Worm (Caenorhabditis elegans) whole organism, L1 larva: ENCODE measurements around the gene arle-14.

Source experiments
- C16A3.4 ChIP-seq: fragments of 150-350 bp; optimal IDR thresholded peaks from 2 replicates; lab custom pipeline; 2014; ENCODE audit warnings: missing biosample characterization, missing genetic modification characterization
- F16B12.6 ChIP-seq: fragments of 150-350 bp; optimal IDR thresholded peaks from 2 replicates; lab custom pipeline; 2014; ENCODE audit warnings: missing biosample characterization, missing genetic modification characterization
- Y116A8C.19 ChIP-seq: sonication (generic microtip); optimal IDR thresholded peaks from 2 replicates; lab custom pipeline; 2016; ENCODE audit warnings: missing compliant biosample characterization, missing genetic modification characterization, borderline replicate concordance
- ama-1 ChIP-seq: fragments of 150-350 bp; optimal IDR thresholded peaks from 2 replicates; lab custom pipeline; 2014
- blmp-1 ChIP-seq: fragments of 150-350 bp; optimal IDR thresholded peaks from 2 replicates; lab custom pipeline; 2014; ENCODE audit warnings: missing biosample characterization, missing genetic modification characterization
- ceh-82 ChIP-seq, 3 experiments: fragments of 150-350 bp in 1 of 3; sonication (generic microtip) in 2 of 3; optimal IDR thresholded peaks; 2 replicates each; lab custom pipeline; 2014 to 2017; ENCODE audit warnings: missing biosample characterization in 3 of 3, missing genetic modification characterization in 3 of 3
- dpl-1 ChIP-seq, 3 experiments: fragments of 150-350 bp in 2 of 3; sonication (generic microtip) in 1 of 3; optimal IDR thresholded peaks; 2 replicates each; lab custom pipeline; 2014 to 2017; ENCODE audit warnings: missing biosample characterization in 3 of 3, missing genetic modification characterization in 3 of 3, missing genetic modification reagents in 3 of 3
- dsc-1 ChIP-seq: sonication (generic microtip); optimal IDR thresholded peaks from 2 replicates; lab custom pipeline; 2016; ENCODE audit warnings: mild to moderate bottlenecking, missing genetic modification characterization, missing compliant biosample characterization
- efl-1 ChIP-seq, 4 experiments: fragments of 150-350 bp; optimal IDR thresholded peaks in 3 of 4; peaks in 1 of 4; 1 replicate in 1 of 4; 2 replicates in 3 of 4; lab custom pipeline; 2014; ENCODE audit warnings: missing biosample characterization in 2 of 4, missing genetic modification characterization in 2 of 4, missing genetic modification reagents in 2 of 4
- egl-27 ChIP-seq, 2 experiments: fragments of 150-350 bp in 1 of 2; sonication (generic microtip); optimal IDR thresholded peaks; 3 replicates each; lab custom pipeline; 2017 to 2018; ENCODE audit warnings: missing biosample characterization in 2 of 2, missing genetic modification characterization in 2 of 2, missing genetic modification reagents in 2 of 2
- elt-2 ChIP-seq: sonication (generic microtip); optimal IDR thresholded peaks from 2 replicates; lab custom pipeline; 2016; ENCODE audit warnings: missing genetic modification characterization, mild to moderate bottlenecking, inconsistent platforms, missing compliant biosample characterization, missing genetic modification reagents
- elt-3 ChIP-seq, 6 experiments: fragments of 150-350 bp in 1 of 6; sonication (generic microtip); optimal IDR thresholded peaks; 2 replicates each; lab custom pipeline; 2017 to 2018; ENCODE audit warnings: missing biosample characterization in 6 of 6, missing genetic modification characterization in 6 of 6, inconsistent platforms in 1 of 6
- fkh-4 ChIP-seq: sonication (generic microtip); optimal IDR thresholded peaks from 2 replicates; lab custom pipeline; 2016; ENCODE audit warnings: missing compliant biosample characterization, missing genetic modification characterization, borderline replicate concordance
- fkh-8 ChIP-seq: sonication (generic microtip); optimal IDR thresholded peaks from 2 replicates; lab custom pipeline; 2016; ENCODE audit warnings: mild to moderate bottlenecking, missing genetic modification characterization, missing compliant biosample characterization
- fos-1 ChIP-seq: fragments of 150-350 bp; optimal IDR thresholded peaks from 2 replicates; lab custom pipeline; 2014; ENCODE audit warnings: missing biosample characterization, missing genetic modification characterization
- hlh-4 ChIP-seq: sonication (generic microtip); optimal IDR thresholded peaks from 2 replicates; lab custom pipeline; 2016; ENCODE audit warnings: mild to moderate bottlenecking, missing genetic modification characterization, missing compliant biosample characterization
- hpl-2 ChIP-seq: fragments of 150-350 bp; optimal IDR thresholded peaks from 2 replicates; lab custom pipeline; 2014; ENCODE audit warnings: missing biosample characterization, missing genetic modification reagents, missing genetic modification characterization
- isw-1 ChIP-seq: fragments of 200-800 bp; sonication (Bioruptor generic); IDR thresholded peaks from 2 replicates; pipeline ENCODE4 v1.3.6; 2022; ENCODE audit warnings: missing genetic modification characterization, missing compliant biosample characterization
- lin-14 ChIP-seq: fragments of 200-800 bp; sonication (Bioruptor generic); optimal IDR thresholded peaks from 2 replicates; lab custom pipeline; 2018; ENCODE audit warnings: mild to moderate bottlenecking, missing genetic modification characterization, moderate library complexity, missing compliant biosample characterization
- lin-35 ChIP-seq, 2 experiments: fragments of 150-350 bp; optimal IDR thresholded peaks; 2 replicates each; lab custom pipeline; 2014; ENCODE audit warnings: missing biosample characterization in 2 of 2, missing genetic modification characterization in 2 of 2, missing genetic modification reagents in 2 of 2
- lsy-2 ChIP-seq, 2 experiments: fragments of 150-350 bp; optimal IDR thresholded peaks; 2 replicates each; lab custom pipeline; 2014; ENCODE audit warnings: missing biosample characterization in 2 of 2, missing genetic modification characterization in 2 of 2
- mdl-1 ChIP-seq, 2 experiments: fragments of 150-350 bp; optimal IDR thresholded peaks; 2 replicates each; lab custom pipeline; 2014 to 2017; ENCODE audit warnings: missing biosample characterization in 2 of 2, missing genetic modification characterization in 2 of 2, inconsistent platforms in 1 of 2
- mef-2 ChIP-seq: fragments of 150-350 bp; optimal IDR thresholded peaks from 2 replicates; lab custom pipeline; 2014; ENCODE audit warnings: missing biosample characterization, missing genetic modification characterization
- mep-1 ChIP-seq: fragments of 150-350 bp; optimal IDR thresholded peaks from 2 replicates; lab custom pipeline; 2014; ENCODE audit warnings: missing biosample characterization, missing genetic modification characterization
- nhr-12 ChIP-seq: sonication (generic microtip); optimal IDR thresholded peaks from 2 replicates; lab custom pipeline; 2017; ENCODE audit warnings: missing biosample characterization, missing genetic modification characterization
- nhr-20 ChIP-seq: sonication (generic microtip); optimal IDR thresholded peaks from 2 replicates; lab custom pipeline; 2016; ENCODE audit warnings: mild to moderate bottlenecking, missing genetic modification characterization, missing compliant biosample characterization
- nhr-237 ChIP-seq: fragments of 150-350 bp; optimal IDR thresholded peaks from 2 replicates; lab custom pipeline; 2014; ENCODE audit warnings: missing biosample characterization, missing genetic modification characterization
- nhr-28 ChIP-seq: fragments of 150-350 bp; optimal IDR thresholded peaks from 2 replicates; lab custom pipeline; 2014; ENCODE audit warnings: missing biosample characterization, missing genetic modification characterization
- nhr-71 ChIP-seq: sonication (generic microtip); optimal IDR thresholded peaks from 2 replicates; lab custom pipeline; 2016; ENCODE audit warnings: mild to moderate bottlenecking, missing genetic modification characterization, moderate library complexity, missing compliant biosample characterization
- nhr-76 ChIP-seq: sonication (generic microtip); optimal IDR thresholded peaks from 2 replicates; lab custom pipeline; 2017; ENCODE audit warnings: missing biosample characterization, missing genetic modification characterization
- nhr-85 ChIP-seq: sonication (generic microtip); peaks from one replicate; lab custom pipeline; 2016; ENCODE audit warnings: missing genetic modification characterization, inconsistent platforms, missing compliant biosample characterization
- rnt-1 ChIP-seq: sonication (generic microtip); optimal IDR thresholded peaks from 2 replicates; lab custom pipeline; 2016; ENCODE audit warnings: mild to moderate bottlenecking, missing genetic modification characterization, moderate library complexity, missing compliant biosample characterization
- snu-23 ChIP-seq: sonication (generic microtip); optimal IDR thresholded peaks from 2 replicates; lab custom pipeline; 2016; ENCODE audit warnings: missing genetic modification characterization, missing compliant biosample characterization
- sptf-1 ChIP-seq: fragments of 150-350 bp; optimal IDR thresholded peaks from 2 replicates; lab custom pipeline; 2014; ENCODE audit warnings: missing biosample characterization, missing genetic modification characterization
- tbx-2 ChIP-seq: sonication (generic microtip); optimal IDR thresholded peaks from 2 replicates; lab custom pipeline; 2016; ENCODE audit warnings: missing genetic modification characterization, missing compliant biosample characterization
- unc-130 ChIP-seq: fragments of 150-350 bp; optimal IDR thresholded peaks from 2 replicates; lab custom pipeline; 2017; ENCODE audit warnings: missing biosample characterization, missing genetic modification characterization, inconsistent platforms
- unc-86 ChIP-seq: sonication (generic microtip); optimal IDR thresholded peaks from 2 replicates; lab custom pipeline; 2016; ENCODE audit warnings: missing genetic modification characterization, missing compliant biosample characterization
- xbp-1 ChIP-seq: sonication (generic microtip); optimal IDR thresholded peaks from 2 replicates; lab custom pipeline; 2016; ENCODE audit warnings: missing genetic modification characterization, missing compliant biosample characterization
- ztf-11 ChIP-seq, 2 experiments: sonication (generic microtip); optimal IDR thresholded peaks; 2 replicates each; lab custom pipeline; 2016 to 2017; ENCODE audit warnings: missing genetic modification characterization in 2 of 2, missing biosample characterization in 1 of 2, missing compliant biosample characterization in 1 of 2

The arle-14 gene

DNA sequence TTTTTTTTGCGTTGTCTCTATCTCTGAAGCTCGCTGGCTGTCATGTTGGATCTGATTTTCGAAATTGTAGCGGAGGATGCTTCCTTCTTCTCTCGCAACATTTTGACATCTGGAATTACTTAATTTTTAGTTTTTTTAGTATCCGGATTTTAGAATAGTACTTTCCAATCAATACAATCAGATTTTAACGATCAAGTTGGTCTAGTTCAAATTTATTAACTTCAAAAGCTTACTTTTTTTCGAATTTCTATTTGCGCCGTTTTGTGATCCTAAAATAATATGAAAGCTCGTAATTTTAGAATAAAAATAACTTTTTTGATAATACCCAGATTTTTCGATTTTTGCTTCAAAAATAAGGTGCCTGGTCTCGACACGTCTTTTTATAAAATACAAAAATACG is 17.3 kb downstream of the arle-14 start, which contains the start of gene B0336.12:
Gene B0336.12 (minus strand): TSS at position 101 of the 400 bp plus-strand sequence.
- TF ChIP-seq dsc-1 (tag; lab: Kevin White, UChicago) (peak; percentile 82), ztf-11 (tag; optimal IDR thresholded peaks at IDR 0.05; lab: Kevin White, UChicago) (no peak), fkh-4 (tag; lab: Kevin White, UChicago) (peak; percentile 41)

DNA sequence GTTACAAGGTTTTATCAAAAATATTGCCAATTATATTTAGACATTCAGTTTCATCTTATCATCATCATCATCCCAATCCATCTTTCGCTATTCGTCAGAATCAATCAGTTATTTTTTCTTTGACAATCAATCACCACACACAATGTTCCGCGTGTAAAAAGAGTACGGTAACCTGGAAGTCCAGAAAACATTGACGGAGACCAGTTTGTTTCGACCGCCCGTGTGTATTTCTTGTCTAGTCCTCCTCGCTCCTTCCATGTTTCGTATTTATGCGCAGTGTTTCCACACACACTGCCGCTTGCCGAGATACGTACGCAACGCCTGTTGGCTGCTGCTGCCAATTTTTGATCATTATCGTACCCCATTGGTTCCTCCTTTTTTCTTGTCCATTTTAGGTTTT is 18.0 kb downstream of the arle-14 start:
- peak; percentile 38 for TF ChIP-seq elt-2 (tag; lab: Kevin White, UChicago)
- peak in 1 of 3 experiments; percentile 8 for TF ChIP-seq dpl-1 (GFP tag; optimal IDR thresholded peaks at IDR 0.05; lab: Kevin White, UChicago)
- no peak for TF ChIP-seq sptf-1
- no peak for TF ChIP-seq mef-2
- no peak for TF ChIP-seq nhr-76 (tag; lab: Kevin White, UChicago)
- TF ChIP-seq isw-1, result no peak
- TF ChIP-seq lin-35 (GFP tag; optimal IDR thresholded peaks at IDR 0.05; lab: Kevin White, UChicago), result peak; percentile 3 to 49
- TF ChIP-seq egl-27 (tag; optimal IDR thresholded peaks at IDR 0.05; lab: Kevin White, UChicago), result no peak
- peak; percentile 29 for TF ChIP-seq tbx-2
- no peak for TF ChIP-seq fos-1 (tag; lab: Kevin White, UChicago)
- TF ChIP-seq nhr-20 (tag; lab: Kevin White, UChicago), result peak; percentile 43
- TF ChIP-seq nhr-28 (tag; lab: Kevin White, UChicago), result no peak
- peak; percentile 51 for TF ChIP-seq unc-130
- peak in 3 of 6 experiments; percentile 11 to 61 (median 38) for TF ChIP-seq elt-3 (tag; optimal IDR thresholded peaks at IDR 0.05; lab: Kevin White, UChicago)
- TF ChIP-seq xbp-1, result peak; percentile 30
- peak; percentile 80 for TF ChIP-seq nhr-85 (tag; lab: Kevin White, UChicago)
- TF ChIP-seq rnt-1 (tag; lab: Kevin White, UChicago), result no peak
- TF ChIP-seq nhr-71 (tag; lab: Kevin White, UChicago), result peak; percentile 37
- peak in 1 of 3 experiments; percentile 2 for TF ChIP-seq ceh-82 (tag; optimal IDR thresholded peaks at IDR 0.05; lab: Kevin White, UChicago)
- no peak for TF ChIP-seq hpl-2
- TF ChIP-seq lsy-2 (tag; optimal IDR thresholded peaks at IDR 0.05; lab: Kevin White, UChicago), result peak in 1 of 2 experiments; percentile 87
- no peak for TF ChIP-seq hlh-4 (tag; lab: Kevin White, UChicago)
- peak; percentile 69 for TF ChIP-seq lin-14
- no peak for TF ChIP-seq fkh-8 (tag; lab: Kevin White, UChicago)
- TF ChIP-seq ama-1 (lab: Kevin White, UChicago), result no peak
- no peak for TF ChIP-seq Y116A8C.19 (tag; lab: Kevin White, UChicago)
- TF ChIP-seq blmp-1, result peak; percentile 76
- peak in 1 of 2 experiments; percentile 53 for TF ChIP-seq mdl-1 (tag; optimal IDR thresholded peaks at IDR 0.05; lab: Kevin White, UChicago)
- TF ChIP-seq snu-23, result peak; percentile 58
- TF ChIP-seq nhr-237 (tag; lab: Kevin White, UChicago), result no peak
- peak; percentile 36 for TF ChIP-seq C16A3.4
- no peak for TF ChIP-seq unc-86 (tag; lab: Kevin White, UChicago)
- TF ChIP-seq mep-1, result peak; percentile 33
- peak in 1 of 2 experiments; percentile 24 for TF ChIP-seq efl-1 (optimal IDR thresholded peaks at IDR 0.05; lab: Kevin White, UChicago)
- TF ChIP-seq efl-1 (GFP tag; optimal IDR thresholded peaks at IDR 0.05 in 1 of 2; lab: Kevin White, UChicago), result peak in 1 of 2 experiments; percentile 5

DNA sequence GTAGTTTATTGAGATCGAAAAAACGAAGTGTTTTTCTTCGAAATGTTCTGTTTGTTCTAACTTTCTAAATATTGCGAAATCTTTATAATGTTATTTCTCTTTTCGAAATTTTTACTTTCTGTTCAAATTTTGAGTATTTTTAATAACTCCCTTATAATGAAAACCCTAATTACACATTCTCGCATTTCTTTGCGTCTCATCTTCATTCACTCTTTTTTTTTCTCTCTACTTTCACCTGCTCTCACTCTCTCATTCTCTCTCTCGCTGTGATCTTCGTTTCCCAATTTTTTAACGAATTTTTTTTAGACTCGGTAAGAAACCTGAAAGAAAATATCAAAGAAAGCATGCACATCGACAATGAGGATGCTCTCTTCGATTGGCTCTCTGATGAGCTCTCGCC is 18.5 kb downstream of the arle-14 start, which contains the start of gene rbm-26:
Gene rbm-26 (plus strand): TSS at position 301 of the 400 bp plus-strand sequence.
- TF ChIP-seq F16B12.6 (tag; lab: Kevin White, UChicago) (no peak), efl-1 (optimal IDR thresholded peaks at IDR 0.05; lab: Kevin White, UChicago) (no peak), efl-1 (GFP tag; optimal IDR thresholded peaks at IDR 0.05 in 1 of 2; lab: Kevin White, UChicago) (no peak), blmp-1 (peak; percentile 56), C16A3.4 (no peak), nhr-12 (tag; lab: Kevin White, UChicago) (no peak), unc-130 (no peak)
